Fruit fly (Drosophila melanogaster) whole organism, embryonic: Measurements from ENCODE around the gene Pka-C1.
A peak's percentile ranks its signal among the peaks of the same experiment; 100 is the strongest.

Source experiments
- Awh ChIP-seq: fragments of 200-800 bp; sonication (Bioruptor generic); IDR thresholded peaks from 2 replicates; pipeline ENCODE4, ENCODE4 v1.3.6; 2022; ENCODE audit warnings: missing biosample characterization, missing genetic modification characterization
- B-H1 ChIP-seq: fragments of 200-800 bp; sonication (Bioruptor generic); IDR thresholded peaks from 3 replicates; pipeline ENCODE4 v1.3.6; 2022; ENCODE audit warnings: missing biosample characterization, missing genetic modification characterization
- B-H2 ChIP-seq: fragments of 200-800 bp; sonication (Bioruptor generic); optimal IDR thresholded peaks from 2 replicates; lab custom pipeline; 2018; ENCODE audit warnings: missing biosample characterization, mild to moderate bottlenecking, missing genetic modification characterization
- BEAF-32 ChIP-seq: fragments of 200-800 bp; sonication (Bioruptor generic); optimal IDR thresholded peaks from 3 replicates; lab custom pipeline; 2017; ENCODE audit warnings: missing biosample characterization, missing genetic modification characterization, mild to moderate bottlenecking, moderate library complexity, missing genetic modification reagents
- CG10366 ChIP-seq: fragments of 200-800 bp; sonication (Bioruptor generic); IDR thresholded peaks from 2 replicates; pipeline ENCODE4 v1.3.6; 2022; ENCODE audit warnings: missing biosample characterization, missing genetic modification characterization
- CG11247 ChIP-seq: fragments of 200-800 bp; sonication (Bioruptor generic); IDR thresholded peaks from 2 replicates; pipeline ENCODE4 v1.3.6; 2022; ENCODE audit warnings: missing biosample characterization, missing genetic modification characterization
- CG12104 ChIP-seq: fragments of 200-800 bp; sonication (Bioruptor generic); optimal IDR thresholded peaks from 3 replicates; lab custom pipeline; 2016; ENCODE audit warnings: missing biosample characterization, missing genetic modification characterization
- CG12155 ChIP-seq: fragments of 200-800 bp; sonication (Bioruptor generic); optimal IDR thresholded peaks from 3 replicates; lab custom pipeline; 2016; ENCODE audit warnings: missing biosample characterization, missing genetic modification characterization
- CG12391 ChIP-seq: fragments of 200-800 bp; sonication (Bioruptor generic); optimal IDR thresholded peaks from 3 replicates; lab custom pipeline; 2018; ENCODE audit warnings: missing biosample characterization, mild to moderate bottlenecking, missing genetic modification characterization, moderate library complexity
- CG13894 ChIP-seq: fragments of 200-800 bp; sonication (Bioruptor generic); optimal IDR thresholded peaks from 3 replicates; lab custom pipeline; 2018; ENCODE audit warnings: missing biosample characterization, mild to moderate bottlenecking, missing genetic modification characterization, moderate library complexity
- CG17328 ChIP-seq: fragments of 200-800 bp; sonication (Bioruptor generic); IDR thresholded peaks from 2 replicates; pipeline ENCODE4 v1.3.6; 2022; ENCODE audit warnings: missing biosample characterization, missing genetic modification characterization
- CG1832 ChIP-seq: fragments of 200-800 bp; sonication (Bioruptor generic); optimal IDR thresholded peaks from 2 replicates; lab custom pipeline; 2017; ENCODE audit warnings: missing biosample characterization, mild to moderate bottlenecking, missing genetic modification characterization, inconsistent platforms
- CG2116 ChIP-seq: fragments of 200-800 bp; sonication (Bioruptor generic); optimal IDR thresholded peaks from 3 replicates; lab custom pipeline; 2018; ENCODE audit warnings: missing biosample characterization, mild to moderate bottlenecking, missing genetic modification characterization
- CG2129 ChIP-seq: fragments of 200-800 bp; sonication (Bioruptor generic); IDR thresholded peaks from 2 replicates; pipeline ENCODE4 v1.3.6; 2022; ENCODE audit warnings: missing biosample characterization, missing genetic modification characterization; ENCODE audit not compliant: partially characterized antibody
- CG32767 ChIP-seq: fragments of 200-800 bp; sonication (Bioruptor generic); IDR thresholded peaks from 2 replicates; pipeline ENCODE4 v1.3.6; 2022; ENCODE audit warnings: missing biosample characterization, missing genetic modification characterization
- CG3838 ChIP-seq: fragments of 200-800 bp; sonication (Bioruptor generic); optimal IDR thresholded peaks from 3 replicates; lab custom pipeline; 2016; ENCODE audit warnings: missing biosample characterization, missing genetic modification characterization
- CG4328 ChIP-seq: fragments of 200-800 bp; sonication (Bioruptor generic); optimal IDR thresholded peaks from 3 replicates; lab custom pipeline; 2017; ENCODE audit warnings: missing biosample characterization, missing genetic modification reagents, missing genetic modification characterization
- CG6791 ChIP-seq: fragments of 200-800 bp; sonication (Bioruptor generic); IDR thresholded peaks from 3 replicates; pipeline ENCODE4 v1.3.6; 2022; ENCODE audit warnings: missing biosample characterization, missing genetic modification characterization; ENCODE audit not compliant: partially characterized antibody
- CG7963 ChIP-seq: fragments of 200-800 bp; sonication (Bioruptor generic); IDR thresholded peaks from 3 replicates; pipeline ENCODE4 v1.3.6; 2022; ENCODE audit warnings: missing biosample characterization, missing genetic modification characterization; ENCODE audit not compliant: partially characterized antibody
- CG7987 ChIP-seq: fragments of 200-800 bp; sonication (Bioruptor generic); optimal IDR thresholded peaks from 2 replicates; lab custom pipeline; 2018; ENCODE audit warnings: missing biosample characterization, mild to moderate bottlenecking, missing genetic modification characterization, moderate library complexity
- CG9727 ChIP-seq: fragments of 200-800 bp; sonication (Bioruptor generic); optimal IDR thresholded peaks from 3 replicates; lab custom pipeline; 2017; ENCODE audit warnings: missing biosample characterization, mild to moderate bottlenecking, missing genetic modification characterization
- CG9932 ChIP-seq: fragments of 200-800 bp; sonication (Bioruptor generic); IDR thresholded peaks from 2 replicates; pipeline ENCODE4 v1.3.6; 2022; ENCODE audit warnings: missing biosample characterization, missing genetic modification characterization
- CoRest ChIP-seq: fragments of 200-800 bp; sonication (Bioruptor generic); optimal IDR thresholded peaks from 3 replicates; lab custom pipeline; 2018; ENCODE audit warnings: missing biosample characterization, mild to moderate bottlenecking, missing genetic modification characterization, moderate library complexity
- D19A ChIP-seq: fragments of 200-800 bp; optimal IDR thresholded peaks from 3 replicates; lab custom pipeline; 2019; ENCODE audit warnings: missing biosample characterization, mild to moderate bottlenecking, missing genetic modification characterization, moderate library complexity
- D19B ChIP-seq: fragments of 200-800 bp; sonication (Bioruptor generic); optimal IDR thresholded peaks from 2 replicates; lab custom pipeline; 2017; ENCODE audit warnings: missing biosample characterization, mild to moderate bottlenecking, missing genetic modification characterization
- HmgZ ChIP-seq: fragments of 200-800 bp; sonication (Bioruptor generic); optimal IDR thresholded peaks from 2 replicates; lab custom pipeline; 2018; ENCODE audit warnings: missing biosample characterization, mild to moderate bottlenecking, missing genetic modification characterization
- Hr51 ChIP-seq, 2 experiments: fragments of 200-800 bp; sonication (Bioruptor generic); optimal IDR thresholded peaks; 2 replicates in 1 of 2; 3 replicates in 1 of 2; lab custom pipeline; 2016 to 2018; ENCODE audit warnings: missing biosample characterization in 2 of 2, missing genetic modification characterization in 2 of 2, mild to moderate bottlenecking in 1 of 2, moderate library complexity in 1 of 2
- Nf-YA ChIP-seq: fragments of 200-800 bp; sonication (Bioruptor generic); IDR thresholded peaks from 2 replicates; pipeline ENCODE4 v1.3.6; 2022; ENCODE audit warnings: missing biosample characterization, missing genetic modification characterization
- Oli ChIP-seq: fragments of 200-800 bp; sonication (Bioruptor generic); optimal IDR thresholded peaks from 2 replicates; lab custom pipeline; 2018; ENCODE audit warnings: missing biosample characterization, mild to moderate bottlenecking, missing genetic modification characterization, moderate library complexity
- Opbp ChIP-seq: fragments of 200-800 bp; sonication (Bioruptor generic); IDR thresholded peaks from 3 replicates; pipeline ENCODE4 v1.3.6; 2022; ENCODE audit warnings: missing biosample characterization, missing genetic modification characterization; ENCODE audit not compliant: partially characterized antibody
- Usf ChIP-seq: fragments of 200-800 bp; sonication (Bioruptor generic); optimal IDR thresholded peaks from 2 replicates; lab custom pipeline; 2017; ENCODE audit warnings: missing genotype, missing biosample characterization, missing genetic modification characterization
- Vsx1 ChIP-seq: fragments of 200-800 bp; sonication (Bioruptor generic); optimal IDR thresholded peaks from 2 replicates; lab custom pipeline; 2017; ENCODE audit warnings: missing biosample characterization, mild to moderate bottlenecking, missing genetic modification characterization, missing genetic modification reagents
- Xbp1 ChIP-seq: fragments of 200-800 bp; sonication (Bioruptor generic); optimal IDR thresholded peaks from 3 replicates; lab custom pipeline; 2016; ENCODE audit warnings: missing biosample characterization, mild to moderate bottlenecking, missing genetic modification characterization
- ab ChIP-seq: fragments of 200-800 bp; sonication (Bioruptor generic); optimal IDR thresholded peaks from 2 replicates; lab custom pipeline; 2016; ENCODE audit warnings: missing biosample characterization, missing genetic modification characterization
- ase ChIP-seq: fragments of 200-800 bp; sonication (Bioruptor generic); IDR thresholded peaks from 3 replicates; pipeline ENCODE4 v1.3.6; 2022; ENCODE audit warnings: missing biosample characterization, missing genetic modification characterization
- crp ChIP-seq, 2 experiments: fragments of 200-800 bp; sonication (Bioruptor generic); optimal IDR thresholded peaks; 2 replicates in 1 of 2; 3 replicates in 1 of 2; lab custom pipeline; 2017; ENCODE audit warnings: missing biosample characterization in 2 of 2, missing genetic modification characterization in 2 of 2, mild to moderate bottlenecking in 1 of 2, moderate library complexity in 1 of 2
- ham ChIP-seq: fragments of 200-800 bp; sonication (Bioruptor generic); IDR thresholded peaks from 2 replicates; pipeline ENCODE4 v1.3.6; 2022; ENCODE audit warnings: missing biosample characterization, missing genetic modification characterization
- hth ChIP-seq: fragments of >200 bp; optimal IDR thresholded peaks from 2 replicates; lab custom pipeline; 2017; ENCODE audit warnings: inconsistent platforms
- ind ChIP-seq: fragments of 200-800 bp; sonication (Bioruptor generic); optimal IDR thresholded peaks from 3 replicates; lab custom pipeline; 2016; ENCODE audit warnings: missing biosample characterization, missing genetic modification characterization
- klu ChIP-seq: fragments of 200-800 bp; sonication (Bioruptor generic); IDR thresholded peaks from 2 replicates; pipeline ENCODE4 v1.3.6; 2022; ENCODE audit warnings: missing biosample characterization, missing genetic modification characterization
- lov ChIP-seq, 2 experiments: fragments of 200-800 bp in 1 of 2; fragments of >200 bp in 1 of 2; sonication (Bioruptor generic) in 1 of 2; IDR thresholded peaks in 1 of 2; optimal IDR thresholded peaks in 1 of 2; 2 replicates in 1 of 2; 3 replicates in 1 of 2; pipeline versions ENCODE4 v1.3.6 to Lab custom; 2017 to 2022; ENCODE audit warnings: missing biosample characterization in 1 of 2, missing genetic modification characterization in 1 of 2
- oc ChIP-seq: fragments of 200-800 bp; sonication (Bioruptor generic); optimal IDR thresholded peaks from 2 replicates; lab custom pipeline; 2018; ENCODE audit warnings: missing biosample characterization, mild to moderate bottlenecking, missing genetic modification characterization, moderate library complexity
- phol ChIP-seq: fragments of 200-800 bp; sonication (Bioruptor generic); optimal IDR thresholded peaks from 3 replicates; lab custom pipeline; 2018; ENCODE audit warnings: missing biosample characterization, mild to moderate bottlenecking, missing genetic modification characterization, moderate library complexity
- salm ChIP-seq: fragments of 200-800 bp; sonication (Bioruptor generic); optimal IDR thresholded peaks from 2 replicates; lab custom pipeline; 2018; ENCODE audit warnings: missing biosample characterization, mild to moderate bottlenecking, missing genetic modification characterization
- sim ChIP-seq: fragments of 200-800 bp; sonication (Bioruptor generic); IDR thresholded peaks from 2 replicates; pipeline ENCODE4 v1.3.6; 2022; ENCODE audit warnings: missing biosample characterization, missing genetic modification characterization
- sqz ChIP-seq: fragments of 200-800 bp; sonication (Bioruptor generic); optimal IDR thresholded peaks from 3 replicates; lab custom pipeline; 2018; ENCODE audit warnings: missing biosample characterization, mild to moderate bottlenecking, missing genetic modification characterization
- sr ChIP-seq: fragments of 200-800 bp; sonication (Bioruptor generic); IDR thresholded peaks from 3 replicates; pipeline ENCODE4 v1.3.6; 2022; ENCODE audit warnings: missing biosample characterization, missing genetic modification characterization
- stc ChIP-seq: fragments of 200-800 bp; sonication (Bioruptor generic); IDR thresholded peaks from 2 replicates; pipeline ENCODE4 v1.3.6; 2022; ENCODE audit warnings: missing biosample characterization, missing genetic modification characterization
- sug ChIP-seq: fragments of 200-800 bp; optimal IDR thresholded peaks from 2 replicates; lab custom pipeline; 2019; ENCODE audit warnings: missing biosample characterization, mild to moderate bottlenecking, missing genetic modification characterization, moderate library complexity

Gene Pka-C1

dm6 chr2L:9698923-9699493, at the start of gene Pka-C1:
Gene Pka-C1 (minus strand): TSS chr2L:9699297.
- TF ChIP-seq CG7963 (GFP tag; lab: Robert Waterston, UW) (peak; percentile 47; the same call in 1 of the 3 replicates), CG12104 (GFP tag; lab: Kevin White, UChicago) (no peak), D19B (GFP tag; lab: Kevin White, UChicago) (no peak), ab (GFP tag; lab: Kevin White, UChicago) (no peak), sqz (GFP tag; lab: Kevin White, UChicago) (peak; percentile 96), CG11247 (GFP tag; lab: Robert Waterston, UW) (peak; percentile 54), B-H2 (GFP tag; lab: Kevin White, UChicago) (peak; percentile 1), CG12391 (peak; percentile 44), hth (lab: Kevin White, UChicago) (no peak), CG17328 (GFP tag; lab: Robert Waterston, UW) (no peak), CG3838 (GFP tag; lab: Kevin White, UChicago) (no peak), CG4328 (no peak), Usf (GFP tag; lab: Kevin White, UChicago) (no peak), ase (0 out of 3 replicates have a peak, but pooled peaks have one; percentile 14), sim (GFP tag; lab: Robert Waterston, UW) (no peak), Xbp1 (GFP tag; lab: Kevin White, UChicago) (no peak), CG12155 (no peak), CG10366 (GFP tag; lab: Robert Waterston, UW) (no peak), oc (tag; lab: Kevin White, UChicago) (no peak), CG6791 (GFP tag; lab: Robert Waterston, UW) (peak; percentile 71), CG7987 (GFP tag; lab: Kevin White, UChicago) (no peak), Hr51 (GFP tag; optimal IDR thresholded peaks at IDR 0.05; lab: Kevin White, UChicago) (no peak), CoRest (tag; lab: Kevin White, UChicago) (peak; percentile 58), Awh (GFP tag; lab: Robert Waterston, UW) (no peak), lov (optimal IDR thresholded peaks at IDR 0.05; lab: Kevin White, UChicago) (no peak), lov (GFP tag; IDR thresholded peaks at IDR 0.05; lab: Robert Waterston, UW) (0 out of 3 replicates have a peak, but pooled peaks have one; percentile 24), CG9727 (GFP tag; lab: Kevin White, UChicago) (peak; percentile 24), Vsx1 (GFP tag; lab: Kevin White, UChicago) (no peak), Opbp (GFP tag; lab: Robert Waterston, UW) (peak; percentile 72), sr (GFP tag; lab: Robert Waterston, UW) (peak; percentile 35; the same call in 1 of the 3 replicates), klu (GFP tag; lab: Robert Waterston, UW) (no peak), B-H1 (GFP tag; lab: Robert Waterston, UW) (no peak), CG2116 (peak; percentile 94), CG1832 (GFP tag; lab: Kevin White, UChicago) (no peak), Nf-YA (GFP tag; lab: Robert Waterston, UW) (no peak), CG13894 (tag; lab: Kevin White, UChicago) (no peak), CG9932 (GFP tag; lab: Robert Waterston, UW) (peak; percentile 58; the same call in 1 of the 2 replicates), CG2129 (no peak), sug (peak; percentile 32), ham (no peak), ind (no peak), phol (tag; lab: Kevin White, UChicago) (peak; percentile 52), stc (no peak; the same call in 1 of the 2 replicates), D19A (tag; lab: Kevin White, UChicago) (peak; percentile 19), Oli (tag; lab: Kevin White, UChicago) (peak; percentile 18), salm (tag; lab: Kevin White, UChicago) (no peak), BEAF-32 (GFP tag; lab: Kevin White, UChicago) (no peak), crp (GFP tag; optimal IDR thresholded peaks at IDR 0.05; lab: Kevin White, UChicago) (no peak), CG32767 (GFP tag; lab: Robert Waterston, UW) (0 out of 2 replicates have a peak, but pooled peaks have one; percentile 23), HmgZ (tag; lab: Kevin White, UChicago) (peak; percentile 34)
